Fruit fly (Drosophila melanogaster) whole organism, embryonic: ENCODE data around the gene Tim8.

Source experiments
- ATbp ChIP-seq: fragments of 200-800 bp; sonication (Bioruptor generic); optimal IDR thresholded peaks from 2 replicates; lab custom pipeline; 2017; ENCODE audit warnings: missing biosample characterization, mild to moderate bottlenecking, missing genetic modification characterization, missing genetic modification reagents
- Abd-B ChIP-seq: fragments of 200-800 bp; sonication (Bioruptor generic); optimal IDR thresholded peaks from 2 replicates; lab custom pipeline; 2018; ENCODE audit warnings: missing biosample characterization, mild to moderate bottlenecking, missing genetic modification characterization, moderate library complexity
- Awh ChIP-seq: fragments of 200-800 bp; sonication (Bioruptor generic); IDR thresholded peaks from 2 replicates; pipeline ENCODE4, ENCODE4 v1.3.6; 2022; ENCODE audit warnings: missing biosample characterization, missing genetic modification characterization
- CG10366 ChIP-seq: fragments of 200-800 bp; sonication (Bioruptor generic); IDR thresholded peaks from 2 replicates; pipeline ENCODE4 v1.3.6; 2022; ENCODE audit warnings: missing biosample characterization, missing genetic modification characterization
- CG11695 ChIP-seq: fragments of 200-800 bp; sonication (Bioruptor generic); IDR thresholded peaks from 3 replicates; pipeline ENCODE4 v1.3.6; 2022; ENCODE audit warnings: missing biosample characterization, missing genetic modification characterization
- CG12236 ChIP-seq: fragments of 200-800 bp; sonication (Bioruptor generic); optimal IDR thresholded peaks from 2 replicates; lab custom pipeline; 2016; ENCODE audit warnings: missing biosample characterization, missing genetic modification characterization
- CG13287 ChIP-seq: fragments of 200-800 bp; sonication (Bioruptor generic); IDR thresholded peaks from 2 replicates; pipeline ENCODE4 v1.3.6; 2022; ENCODE audit warnings: missing biosample characterization, missing genetic modification characterization; ENCODE audit not compliant: partially characterized antibody
- CG2129 ChIP-seq: fragments of 200-800 bp; sonication (Bioruptor generic); IDR thresholded peaks from 2 replicates; pipeline ENCODE4 v1.3.6; 2022; ENCODE audit warnings: missing biosample characterization, missing genetic modification characterization; ENCODE audit not compliant: partially characterized antibody
- CG31388 ChIP-seq: fragments of 200-800 bp; sonication (Bioruptor generic); optimal IDR thresholded peaks from 2 replicates; lab custom pipeline; 2016; ENCODE audit warnings: missing biosample characterization, missing genetic modification characterization
- CG3163 ChIP-seq: fragments of 200-800 bp; sonication (Bioruptor generic); optimal IDR thresholded peaks from 3 replicates; lab custom pipeline; 2016; ENCODE audit warnings: missing biosample characterization, missing genetic modification characterization
- CG32532 ChIP-seq: fragments of 200-800 bp; sonication (Bioruptor generic); IDR thresholded peaks from 2 replicates; pipeline ENCODE4 v1.3.6; 2022; ENCODE audit warnings: missing biosample characterization, missing genetic modification characterization
- CG3838 ChIP-seq: fragments of 200-800 bp; sonication (Bioruptor generic); optimal IDR thresholded peaks from 3 replicates; lab custom pipeline; 2016; ENCODE audit warnings: missing biosample characterization, missing genetic modification characterization
- CG6765 ChIP-seq: fragments of 200-800 bp; sonication (Bioruptor generic); optimal IDR thresholded peaks from 3 replicates; lab custom pipeline; 2017; ENCODE audit warnings: missing biosample characterization, mild to moderate bottlenecking, missing genetic modification characterization
- CG6791 ChIP-seq: fragments of 200-800 bp; sonication (Bioruptor generic); IDR thresholded peaks from 3 replicates; pipeline ENCODE4 v1.3.6; 2022; ENCODE audit warnings: missing biosample characterization, missing genetic modification characterization; ENCODE audit not compliant: partially characterized antibody
- CG6813 ChIP-seq: fragments of 200-800 bp; sonication (Bioruptor generic); optimal IDR thresholded peaks from 2 replicates; lab custom pipeline; 2017; ENCODE audit warnings: missing biosample characterization, missing genetic modification characterization, mild to moderate bottlenecking, moderate library complexity, missing genetic modification reagents
- CG6854 ChIP-seq: fragments of 200-800 bp; sonication (Bioruptor generic); optimal IDR thresholded peaks from 3 replicates; lab custom pipeline; 2017; ENCODE audit warnings: missing biosample characterization, mild to moderate bottlenecking, missing genetic modification characterization
- CG7928 ChIP-seq: fragments of 200-800 bp; sonication (Bioruptor generic); optimal IDR thresholded peaks from 2 replicates; lab custom pipeline; 2017; ENCODE audit warnings: missing biosample characterization, mild to moderate bottlenecking, missing genetic modification characterization
- CG8924 ChIP-seq: fragments of 200-800 bp; optimal IDR thresholded peaks from 3 replicates; lab custom pipeline; 2019; ENCODE audit warnings: missing biosample characterization, mild to moderate bottlenecking, missing genetic modification characterization, moderate library complexity
- Dll ChIP-seq: fragments of 200-800 bp; sonication (Bioruptor generic); IDR thresholded peaks from 4 replicates; pipeline ENCODE4 v1.3.6; 2022; ENCODE audit warnings: missing biosample characterization, missing genetic modification characterization; ENCODE audit not compliant: partially characterized antibody
- Doc3 ChIP-seq: fragments of 200-800 bp; sonication (Bioruptor generic); IDR thresholded peaks from 3 replicates; pipeline ENCODE4 v1.3.6; 2022; ENCODE audit warnings: missing biosample characterization, missing genetic modification characterization; ENCODE audit not compliant: partially characterized antibody
- HLH3B ChIP-seq: fragments of 200-800 bp; sonication (Bioruptor generic); IDR thresholded peaks from 2 replicates; pipeline ENCODE4 v1.3.6; 2022; ENCODE audit warnings: missing biosample characterization, missing genetic modification characterization
- MBD-R2 ChIP-seq: fragments of 200-800 bp; sonication (Bioruptor generic); IDR thresholded peaks from 2 replicates; pipeline ENCODE4 v1.3.6; 2022; ENCODE audit warnings: missing biosample characterization, missing genetic modification characterization
- Meics ChIP-seq: fragments of 200-800 bp; sonication (Bioruptor generic); optimal IDR thresholded peaks from 2 replicates; lab custom pipeline; 2017; ENCODE audit warnings: missing biosample characterization, mild to moderate bottlenecking, missing genetic modification characterization
- Myb ChIP-seq: fragments of 200-800 bp; sonication (Bioruptor generic); optimal IDR thresholded peaks from 2 replicates; lab custom pipeline; 2016; ENCODE audit warnings: missing biosample characterization, missing genetic modification characterization
- NC2β ChIP-seq: fragments of 200-800 bp; sonication (Bioruptor generic); optimal IDR thresholded peaks from 2 replicates; lab custom pipeline; 2016; ENCODE audit warnings: missing biosample characterization, missing genetic modification characterization
- Poxn ChIP-seq: fragments of 200-800 bp; sonication (Bioruptor generic); IDR thresholded peaks from 2 replicates; pipeline ENCODE4 v1.3.6; 2022; ENCODE audit warnings: missing biosample characterization, missing genetic modification characterization
- Ssrp ChIP-seq: fragments of 200-800 bp; sonication (Bioruptor generic); optimal IDR thresholded peaks from 2 replicates; lab custom pipeline; 2018; ENCODE audit warnings: missing biosample characterization, mild to moderate bottlenecking, missing genetic modification characterization, moderate library complexity
- ac ChIP-seq: fragments of 200-800 bp; sonication (Bioruptor generic); optimal IDR thresholded peaks from 3 replicates; lab custom pipeline; 2017; ENCODE audit warnings: missing biosample characterization, mild to moderate bottlenecking, missing genetic modification characterization
- ato ChIP-seq: fragments of 200-800 bp; sonication (Bioruptor generic); IDR thresholded peaks from 2 replicates; pipeline ENCODE4 v1.3.6; 2022; ENCODE audit warnings: missing biosample characterization, missing genetic modification characterization; ENCODE audit not compliant: partially characterized antibody
- bowl ChIP-seq: fragments of 200-800 bp; sonication (Bioruptor generic); IDR thresholded peaks from 2 replicates; pipeline ENCODE4 v1.3.6; 2022; ENCODE audit warnings: missing biosample characterization, missing genetic modification characterization
- caup ChIP-seq: fragments of 200-800 bp; sonication (Bioruptor generic); optimal IDR thresholded peaks from 3 replicates; lab custom pipeline; 2017; ENCODE audit warnings: missing biosample characterization, mild to moderate bottlenecking, missing genetic modification characterization, moderate library complexity; ENCODE audit not compliant: severe bottlenecking
- ci ChIP-seq: fragments of 200-800 bp; sonication (Bioruptor generic); IDR thresholded peaks from 3 replicates; pipeline ENCODE4 v1.3.6; 2022; ENCODE audit warnings: missing biosample characterization, missing genetic modification characterization
- disco-r ChIP-seq: fragments of 200-800 bp; sonication (Bioruptor generic); optimal IDR thresholded peaks from 2 replicates; lab custom pipeline; 2016; ENCODE audit warnings: missing biosample characterization, missing genetic modification characterization
- ftz-f1 ChIP-seq: fragments of 200-800 bp; sonication (Bioruptor generic); optimal IDR thresholded peaks from 2 replicates; lab custom pipeline; 2016; ENCODE audit warnings: missing biosample characterization, missing genetic modification characterization
- grn ChIP-seq: fragments of 200-800 bp; sonication (Bioruptor generic); optimal IDR thresholded peaks from 3 replicates; lab custom pipeline; 2017; ENCODE audit warnings: missing biosample characterization, missing genetic modification characterization
- gsb-n ChIP-seq: fragments of 200-800 bp; sonication (Bioruptor generic); optimal IDR thresholded peaks from 3 replicates; lab custom pipeline; 2018; ENCODE audit warnings: missing biosample characterization, mild to moderate bottlenecking, missing genetic modification characterization
- ham ChIP-seq: fragments of 200-800 bp; sonication (Bioruptor generic); IDR thresholded peaks from 2 replicates; pipeline ENCODE4 v1.3.6; 2022; ENCODE audit warnings: missing biosample characterization, missing genetic modification characterization
- hth ChIP-seq: fragments of >200 bp; optimal IDR thresholded peaks from 2 replicates; lab custom pipeline; 2017; ENCODE audit warnings: inconsistent platforms
- inv ChIP-seq: fragments of 200-800 bp; sonication (Bioruptor generic); IDR thresholded peaks from 2 replicates; pipeline ENCODE4 v1.3.6; 2022; ENCODE audit warnings: missing biosample characterization, missing genetic modification characterization; ENCODE audit not compliant: partially characterized antibody
- kah ChIP-seq: fragments of 200-800 bp; sonication (Bioruptor generic); optimal IDR thresholded peaks from 2 replicates; lab custom pipeline; 2018; ENCODE audit warnings: missing biosample characterization, mild to moderate bottlenecking, missing genetic modification characterization
- lov ChIP-seq, 2 experiments: fragments of 200-800 bp in 1 of 2; fragments of >200 bp in 1 of 2; sonication (Bioruptor generic) in 1 of 2; IDR thresholded peaks in 1 of 2; optimal IDR thresholded peaks in 1 of 2; 2 replicates in 1 of 2; 3 replicates in 1 of 2; pipeline versions ENCODE4 v1.3.6 to Lab custom; 2017 to 2022; ENCODE audit warnings: missing biosample characterization in 1 of 2, missing genetic modification characterization in 1 of 2
- pho ChIP-seq: fragments of 200-800 bp; sonication (Bioruptor generic); optimal IDR thresholded peaks from 2 replicates; lab custom pipeline; 2016; ENCODE audit warnings: missing biosample characterization, missing genetic modification characterization
- slbo ChIP-seq: fragments of 200-800 bp; sonication (Bioruptor generic); IDR thresholded peaks from 2 replicates; pipeline ENCODE4 v1.3.6; 2022; ENCODE audit warnings: missing biosample characterization, missing genetic modification characterization
- slp2 ChIP-seq: fragments of 200-800 bp; sonication (Bioruptor generic); optimal IDR thresholded peaks from 2 replicates; lab custom pipeline; 2016; ENCODE audit warnings: missing biosample characterization, missing genetic modification characterization
- tgo ChIP-seq: fragments of 200-800 bp; sonication (Bioruptor generic); IDR thresholded peaks from 3 replicates; pipeline ENCODE4 v1.3.6; 2022; ENCODE audit warnings: missing biosample characterization, missing genetic modification characterization
- vvl ChIP-seq: fragments of 200-800 bp; sonication (Bioruptor generic); IDR thresholded peaks from 2 replicates; pipeline ENCODE4 v1.3.6; 2022; ENCODE audit warnings: missing biosample characterization, missing genetic modification characterization
- yki ChIP-seq: fragments of >200 bp; optimal IDR thresholded peaks from 3 replicates; lab custom pipeline; 2018
- zf30C ChIP-seq: fragments of 200-800 bp; sonication (Bioruptor generic); optimal IDR thresholded peaks from 3 replicates; lab custom pipeline; 2018; ENCODE audit warnings: missing biosample characterization, mild to moderate bottlenecking, missing genetic modification characterization
- zfh1 ChIP-seq: fragments of 200-800 bp; sonication (Bioruptor generic); IDR thresholded peaks from 3 replicates; pipeline ENCODE4 v1.3.6; 2022; ENCODE audit warnings: missing biosample characterization, missing genetic modification characterization

Gene Tim8

dm6 chrX:11325175-11325768 is 43.0 kb upstream of the Tim8 start, which contains the start of gene Gapvd1 (continued):
- TF ChIP-seq CG3163 (GFP tag; lab: Kevin White, UChicago), result peak; percentile 2
- peak; percentile 75 for TF ChIP-seq Doc3 (GFP tag; lab: Robert Waterston, UW)
- no peak for TF ChIP-seq ftz-f1 (GFP tag; lab: Kevin White, UChicago)
- no peak for TF ChIP-seq CG11695 (GFP tag; lab: Robert Waterston, UW)
- TF ChIP-seq CG32532 (GFP tag; lab: Robert Waterston, UW), result peak; percentile 44
- no peak for TF ChIP-seq CG31388 (GFP tag; lab: Kevin White, UChicago)
- no peak for TF ChIP-seq CG6813 (GFP tag; lab: Kevin White, UChicago)
- TF ChIP-seq caup (GFP tag; lab: Kevin White, UChicago), result no peak
- TF ChIP-seq CG6791 (GFP tag; lab: Robert Waterston, UW), result peak; percentile 92
- peak; percentile 17 for TF ChIP-seq Myb
- TF ChIP-seq kah (GFP tag; lab: Kevin White, UChicago), result no peak
- no peak for TF ChIP-seq ham (GFP tag; lab: Robert Waterston, UW)
- no peak for TF ChIP-seq CG3838
- peak; percentile 11; the same call in 1 of the 3 replicates for TF ChIP-seq ci (GFP tag; lab: Robert Waterston, UW)
- TF ChIP-seq Dll (GFP tag; lab: Robert Waterston, UW), result peak; percentile 82
- no peak for TF ChIP-seq lov (optimal IDR thresholded peaks at IDR 0.05; lab: Kevin White, UChicago)
- no peak for TF ChIP-seq lov (GFP tag; IDR thresholded peaks at IDR 0.05; lab: Robert Waterston, UW)
- TF ChIP-seq Ssrp (tag; lab: Kevin White, UChicago), result no peak
- no peak for TF ChIP-seq CG6765 (GFP tag; lab: Kevin White, UChicago)
- TF ChIP-seq CG2129, result peak; percentile 43; the same call in 1 of the 2 replicates
- TF ChIP-seq disco-r (GFP tag; lab: Kevin White, UChicago), result no peak
- TF ChIP-seq CG12236, result no peak
- TF ChIP-seq slbo, result peak; percentile 44; the same call in 1 of the 2 replicates
- TF ChIP-seq tgo (GFP tag; lab: Robert Waterston, UW), result 0 out of 3 replicates have a peak, but pooled peaks have one; percentile 14
- TF ChIP-seq CG8924, result peak; percentile 47
- TF ChIP-seq yki (lab: Kevin White, UChicago), result no peak
- no peak for TF ChIP-seq ac (GFP tag; lab: Kevin White, UChicago)
- TF ChIP-seq ATbp (GFP tag; lab: Kevin White, UChicago), result no peak
- TF ChIP-seq inv, result peak; percentile 72
- peak; percentile 33; the same call in 1 of the 2 replicates for TF ChIP-seq vvl (GFP tag; lab: Robert Waterston, UW)
- peak; percentile 86 for TF ChIP-seq MBD-R2 (GFP tag; lab: Robert Waterston, UW)
- TF ChIP-seq, all 482 proteins: peak for 122

dm6 chrX:11326213-11326731 is 42.0 kb upstream of the Tim8 start:
- TF ChIP-seq zf30C (GFP tag; lab: Kevin White, UChicago), result no peak
- peak; percentile 43 for TF ChIP-seq NC2β (GFP tag; lab: Kevin White, UChicago)
- peak; percentile 35 for TF ChIP-seq CG7928 (GFP tag; lab: Kevin White, UChicago)
- peak; percentile 14 for TF ChIP-seq CG12236
- TF ChIP-seq HLH3B (GFP tag; lab: Robert Waterston, UW), result peak; percentile 70
- TF ChIP-seq hth (lab: Kevin White, UChicago), result no peak
- no peak for TF ChIP-seq grn (GFP tag; lab: Kevin White, UChicago)
- no peak for TF ChIP-seq ato (GFP tag; lab: Robert Waterston, UW)
- peak; percentile 61 for TF ChIP-seq pho (GFP tag; lab: Kevin White, UChicago)
- TF ChIP-seq bowl (GFP tag; lab: Robert Waterston, UW), result no peak
- TF ChIP-seq gsb-n (tag; lab: Kevin White, UChicago), result no peak
- TF ChIP-seq zfh1, result peak; percentile 36; the same call in 2 of the 3 replicates
- TF ChIP-seq Abd-B, result peak; percentile 59
- peak; percentile 71 for TF ChIP-seq Meics (GFP tag; lab: Kevin White, UChicago)
- TF ChIP-seq Poxn (GFP tag; lab: Robert Waterston, UW), result no peak
- TF ChIP-seq Awh, result peak; percentile 69; the same call in 1 of the 2 replicates
- TF ChIP-seq CG6854 (GFP tag; lab: Kevin White, UChicago), result peak; percentile 69
- TF ChIP-seq slp2, result peak; percentile 15
- peak; percentile 60 for TF ChIP-seq Ssrp (tag; lab: Kevin White, UChicago)
- no peak; the same call in 1 of the 2 replicates for TF ChIP-seq CG13287
- peak; percentile 62 for TF ChIP-seq CG10366
